Worm (Caenorhabditis elegans): Measurements from ENCODE around the gene Y59H11AR.10.

Gene Y59H11AR.10

DNA sequence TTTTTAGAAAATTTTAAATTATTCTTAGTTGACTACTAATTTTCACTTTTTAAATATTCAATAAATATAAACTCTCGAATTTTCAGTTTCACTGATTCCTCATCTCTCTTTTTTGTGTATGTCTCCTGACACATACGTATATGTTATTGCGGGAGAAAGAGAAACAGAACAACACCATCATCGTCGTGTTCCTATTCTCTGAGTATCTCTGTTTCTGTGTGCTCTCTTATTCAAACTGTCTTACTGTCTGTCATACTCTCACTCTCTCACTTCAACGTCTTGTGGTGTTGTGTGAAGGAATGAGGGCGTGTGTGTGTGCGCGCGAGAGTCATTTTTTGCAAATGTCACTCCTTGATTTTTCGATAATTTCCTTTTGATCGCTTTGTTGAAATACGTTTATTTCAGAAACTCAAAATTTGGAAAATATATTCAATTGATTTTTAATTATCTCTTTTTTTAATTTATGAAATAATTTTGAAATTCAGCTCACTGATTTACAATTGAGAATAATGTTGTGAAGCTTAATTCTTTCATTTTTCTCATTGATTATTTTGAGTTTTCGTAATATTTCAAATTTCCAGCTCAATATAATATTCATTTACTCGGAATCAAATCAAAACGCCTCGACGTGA lies 17.2 kb downstream of the Y59H11AR.10 start, which contains the start of gene lin-49 (continued):
- TF ChIP-seq gei-17 (GFP tag; optimal IDR thresholded peaks at IDR 0.05) (no peak), hlh-12 (tag; optimal IDR thresholded peaks at IDR 0.05) (no peak), rcor-1 (GFP tag; IDR thresholded peaks at IDR 0.05) (no peak)

DNA sequence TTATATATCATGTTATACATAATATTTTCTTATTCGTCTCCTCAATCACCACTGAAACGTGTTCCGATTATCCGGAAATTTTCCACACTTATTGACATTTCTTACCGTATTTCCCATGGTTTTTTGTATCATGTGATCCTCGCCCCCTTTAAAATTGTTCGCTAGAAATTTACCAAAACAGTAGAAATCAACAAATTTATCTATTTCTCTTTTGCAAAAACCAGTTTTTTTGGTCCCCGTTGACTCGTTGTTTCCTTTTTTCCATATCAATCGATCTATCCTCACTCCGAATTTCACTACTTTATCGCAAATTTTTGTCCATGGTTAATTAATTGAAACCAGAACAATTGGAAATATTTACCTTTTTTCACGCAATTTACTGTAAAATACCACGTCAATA lies 22.8 kb downstream of the Y59H11AR.10 start:
- TF ChIP-seq madf-3 (GFP tag; IDR thresholded peaks at IDR 0.05): no peak
- TF ChIP-seq nhr-90 (tag; optimal IDR thresholded peaks at IDR 0.05): no peak
- no peak for TF ChIP-seq nhr-179 (tag; optimal IDR thresholded peaks at IDR 0.05)
- TF ChIP-seq nhr-120 (GFP tag; IDR thresholded peaks at IDR 0.05): no peak
- TF ChIP-seq ztf-26 (tag; optimal IDR thresholded peaks at IDR 0.05): no peak
- TF ChIP-seq D2030.7 (GFP tag; IDR thresholded peaks at IDR 0.05): no peak
- no peak for TF ChIP-seq snpc-1.1 (tag; optimal IDR thresholded peaks at IDR 0.05; ENCODE audit: insufficient read depth)
- TF ChIP-seq him-1 (tag; optimal IDR thresholded peaks at IDR 0.05): no peak
- TF ChIP-seq F33H1.4 (GFP tag; IDR thresholded peaks at IDR 0.05): no peak
- no peak for TF ChIP-seq Y79H2A.3 (GFP tag; conservative IDR thresholded peaks at IDR 0.05)
- TF ChIP-seq T26A5.8 (tag; optimal IDR thresholded peaks at IDR 0.05): no peak
- TF ChIP-seq K12H6.12 (tag; optimal IDR thresholded peaks at IDR 0.05): no peak
- no peak for TF ChIP-seq egl-18 (GFP tag; IDR thresholded peaks at IDR 0.05)
- no peak for TF ChIP-seq die-1 (tag; optimal IDR thresholded peaks at IDR 0.05)
- no peak for TF ChIP-seq mxl-1 (tag; optimal IDR thresholded peaks at IDR 0.05)
- TF ChIP-seq Y53F4B.3 (GFP tag; IDR thresholded peaks at IDR 0.05): no peak
- no peak for TF ChIP-seq ceh-79 (tag; optimal IDR thresholded peaks at IDR 0.05)
- no peak for TF ChIP-seq hmg-1.2 (GFP tag; IDR thresholded peaks at IDR 0.05)
- no peak for TF ChIP-seq attf-5 (GFP tag; optimal IDR thresholded peaks at IDR 0.05)
- TF ChIP-seq cebp-2 (GFP tag; IDR thresholded peaks at IDR 0.05): no peak

ce11 chrIV:8626294-8626693 lies 23.3 kb downstream of the Y59H11AR.10 start:
- 0 out of 2 replicates have a peak, but pooled peaks have one; percentile 52 for TF ChIP-seq pbrm-1 (GFP tag; IDR thresholded peaks at IDR 0.05)
- no peak for TF ChIP-seq Y53G8AR.9 (GFP tag; conservative IDR thresholded peaks at IDR 0.05)
- 0 out of 2 replicates have a peak, but pooled peaks have one; percentile 25 for TF ChIP-seq ekl-4 (GFP tag; IDR thresholded peaks at IDR 0.05)
- TF ChIP-seq let-526 (GFP tag; IDR thresholded peaks at IDR 0.05): 0 out of 2 replicates have a peak, but pooled peaks have one; percentile 7
- TF ChIP-seq cebp-1 (GFP tag; IDR thresholded peaks at IDR 0.05): no peak
- peak; percentile 18 for TF ChIP-seq cebp-1 (tag; optimal IDR thresholded peaks at IDR 0.05)
- TF ChIP-seq lin-26 (GFP tag; IDR thresholded peaks at IDR 0.05): no peak

- TF ChIP-seq rec-8 (tag; optimal IDR thresholded peaks at IDR 0.05): no peak
- no peak for TF ChIP-seq ceh-100 (GFP tag; IDR thresholded peaks at IDR 0.05)
- no peak for TF ChIP-seq snpc-3.4 (tag; optimal IDR thresholded peaks at IDR 0.05)
- peak; percentile 35 for TF ChIP-seq mcd-1 (GFP tag; IDR thresholded peaks at IDR 0.05)
- no peak for TF ChIP-seq F55B11.4 (tag; optimal IDR thresholded peaks at IDR 0.05; ENCODE audit: borderline replicate concordance, insufficient read depth)
- no peak for TF ChIP-seq ztf-26 (tag; optimal IDR thresholded peaks at IDR 0.05)
- peak; percentile 47 for TF ChIP-seq attf-5 (GFP tag; optimal IDR thresholded peaks at IDR 0.05)
- no peak for TF ChIP-seq T07F8.4 (tag; optimal IDR thresholded peaks at IDR 0.05)
- no peak for TF ChIP-seq tbx-9 (tag; optimal IDR thresholded peaks at IDR 0.05; ENCODE audit: borderline replicate concordance)
- TF ChIP-seq dpl-1 (GFP tag; optimal IDR thresholded peaks at IDR 0.05): no peak
- TF ChIP-seq zfh-2 (GFP tag; conservative IDR thresholded peaks at IDR 0.05): peak; percentile 89
- TF ChIP-seq F57C9.4 (tag; optimal IDR thresholded peaks at IDR 0.05): no peak
- TF ChIP-seq Y53F4B.3 (GFP tag; IDR thresholded peaks at IDR 0.05): no peak
- TF ChIP-seq pbrm-1 (GFP tag; IDR thresholded peaks at IDR 0.05): no peak
- no peak for TF ChIP-seq ZK185.1 (tag; optimal IDR thresholded peaks at IDR 0.05; ENCODE audit: poor library complexity, severe bottlenecking)
- TF ChIP-seq athp-1 (tag; optimal IDR thresholded peaks at IDR 0.05): no peak
- peak; percentile 12 for TF ChIP-seq lin-40 (tag; optimal IDR thresholded peaks at IDR 0.05)
- peak; percentile 35; the same call in 1 of the 2 replicates for TF ChIP-seq ekl-4 (GFP tag; IDR thresholded peaks at IDR 0.05)
- TF ChIP-seq nhr-80 (tag; optimal IDR thresholded peaks at IDR 0.05): peak; percentile 30
These were observed 24.4 kb downstream of the Y59H11AR.10 start, which contains the start of gene F42A9.11 for ce11 chrIV:8627328-8627727. Gene F42A9.11 (plus strand): TSS chrIV:8627637.
